Fruit fly (Drosophila melanogaster) whole organism, embryonic: ENCODE results near the gene CG7011.
A peak's percentile ranks its signal among the peaks of the same experiment; 100 is the strongest.

Experiments
- ATbp ChIP-seq: fragments of 200-800 bp; sonication (Bioruptor generic); optimal IDR thresholded peaks from 2 replicates; lab custom pipeline; 2017; ENCODE audit warnings: missing biosample characterization, mild to moderate bottlenecking, missing genetic modification characterization, missing genetic modification reagents
- Abd-B ChIP-seq: fragments of 200-800 bp; sonication (Bioruptor generic); optimal IDR thresholded peaks from 2 replicates; lab custom pipeline; 2018; ENCODE audit warnings: missing biosample characterization, mild to moderate bottlenecking, missing genetic modification characterization, moderate library complexity
- BEAF-32 ChIP-seq: fragments of 200-800 bp; sonication (Bioruptor generic); optimal IDR thresholded peaks from 3 replicates; lab custom pipeline; 2017; ENCODE audit warnings: missing biosample characterization, missing genetic modification characterization, mild to moderate bottlenecking, moderate library complexity, missing genetic modification reagents
- CG10321 ChIP-seq: fragments of 200-800 bp; sonication (Bioruptor generic); IDR thresholded peaks from 2 replicates; pipeline ENCODE4 v1.3.6; 2022; ENCODE audit warnings: missing biosample characterization, missing genetic modification characterization
- CG10565 ChIP-seq: fragments of 200-800 bp; sonication (Bioruptor generic); optimal IDR thresholded peaks from 3 replicates; lab custom pipeline; 2016; ENCODE audit warnings: missing biosample characterization, mild to moderate bottlenecking, missing genetic modification characterization
- CG10959 ChIP-seq: fragments of 200-800 bp; sonication (Bioruptor generic); IDR thresholded peaks from 2 replicates; pipeline ENCODE4 v1.3.6; 2022; ENCODE audit warnings: missing biosample characterization, missing genetic modification characterization
- CG12744 ChIP-seq: fragments of 200-800 bp; sonication (Bioruptor generic); optimal IDR thresholded peaks from 2 replicates; lab custom pipeline; 2016; ENCODE audit warnings: missing biosample characterization, missing genetic modification characterization
- CG13424 ChIP-seq: fragments of 200-800 bp; sonication (Bioruptor generic); optimal IDR thresholded peaks from 2 replicates; lab custom pipeline; 2019; ENCODE audit warnings: missing biosample characterization, mild to moderate bottlenecking, missing genetic modification characterization, moderate library complexity
- CG14860 ChIP-seq: fragments of 200-800 bp; sonication (Bioruptor generic); IDR thresholded peaks from 3 replicates; pipeline ENCODE4 v1.3.6; 2022; ENCODE audit warnings: missing biosample characterization, missing genetic modification characterization; ENCODE audit not compliant: partially characterized antibody
- CG16813 ChIP-seq: fragments of 200-800 bp; sonication (Bioruptor generic); IDR thresholded peaks from 3 replicates; pipeline ENCODE4 v1.3.6; 2022; ENCODE audit warnings: missing biosample characterization, missing genetic modification characterization; ENCODE audit not compliant: partially characterized antibody
- CG17328 ChIP-seq: fragments of 200-800 bp; sonication (Bioruptor generic); IDR thresholded peaks from 2 replicates; pipeline ENCODE4 v1.3.6; 2022; ENCODE audit warnings: missing biosample characterization, missing genetic modification characterization
- CG17612 ChIP-seq: fragments of 200-800 bp; sonication (Bioruptor generic); IDR thresholded peaks from 2 replicates; pipeline ENCODE4 v1.3.6; 2022; ENCODE audit warnings: missing biosample characterization, missing genetic modification characterization
- CG2712 ChIP-seq: fragments of 200-800 bp; optimal IDR thresholded peaks from 3 replicates; lab custom pipeline; 2019; ENCODE audit warnings: missing biosample characterization, mild to moderate bottlenecking, missing genetic modification characterization, moderate library complexity
- CG2875 ChIP-seq: fragments of 200-800 bp; sonication (Bioruptor generic); optimal IDR thresholded peaks from 2 replicates; lab custom pipeline; 2017; ENCODE audit warnings: missing biosample characterization, mild to moderate bottlenecking, missing genetic modification characterization, missing genetic modification reagents
- CG30403 ChIP-seq: fragments of 200-800 bp; sonication (Bioruptor generic); optimal IDR thresholded peaks from 3 replicates; lab custom pipeline; 2016; ENCODE audit warnings: missing biosample characterization, missing genetic modification characterization
- CG3407 ChIP-seq: fragments of 200-800 bp; sonication (Bioruptor generic); optimal IDR thresholded peaks from 2 replicates; lab custom pipeline; 2018; ENCODE audit warnings: missing biosample characterization, mild to moderate bottlenecking, missing genetic modification characterization
- CG4820 ChIP-seq: fragments of 200-800 bp; sonication (Bioruptor generic); optimal IDR thresholded peaks from 3 replicates; lab custom pipeline; 2016; ENCODE audit warnings: missing biosample characterization, missing genetic modification characterization
- CG6175 ChIP-seq: fragments of 200-800 bp; sonication (Bioruptor generic); IDR thresholded peaks from 3 replicates; pipeline ENCODE4 v1.3.6; 2022; ENCODE audit warnings: missing biosample characterization, missing genetic modification characterization
- CG6254 ChIP-seq: fragments of 200-800 bp; sonication (Bioruptor generic); optimal IDR thresholded peaks from 3 replicates; lab custom pipeline; 2017; ENCODE audit warnings: mild to moderate bottlenecking, missing biosample characterization, missing genetic modification reagents, missing genetic modification characterization
- CG8281 ChIP-seq: fragments of 200-800 bp; sonication (Bioruptor generic); optimal IDR thresholded peaks from 2 replicates; lab custom pipeline; 2018; ENCODE audit warnings: missing biosample characterization, mild to moderate bottlenecking, missing genetic modification characterization, moderate library complexity
- Ets65A ChIP-seq: fragments of 200-800 bp; sonication (Bioruptor generic); peaks from one replicate; lab custom pipeline; 2016; ENCODE audit warnings: missing biosample characterization, missing genetic modification characterization
- H2.0 ChIP-seq: fragments of 200-800 bp; sonication (Bioruptor generic); IDR thresholded peaks from 2 replicates; pipeline ENCODE4 v1.3.6; 2022; ENCODE audit warnings: missing biosample characterization, missing genetic modification characterization
- HLH4C ChIP-seq: fragments of 200-800 bp; sonication (Bioruptor generic); IDR thresholded peaks from 3 replicates; pipeline ENCODE4 v1.3.6; 2022; ENCODE audit warnings: missing biosample characterization, missing genetic modification characterization; ENCODE audit not compliant: partially characterized antibody
- Hand ChIP-seq: fragments of 200-800 bp; sonication (Bioruptor generic); optimal IDR thresholded peaks from 2 replicates; lab custom pipeline; 2017; ENCODE audit warnings: mild to moderate bottlenecking, missing biosample characterization, missing genetic modification reagents, missing genetic modification characterization
- Hey ChIP-seq: fragments of 200-800 bp; sonication (Bioruptor generic); optimal IDR thresholded peaks from 3 replicates; lab custom pipeline; 2018; ENCODE audit warnings: missing biosample characterization, mild to moderate bottlenecking, missing genetic modification characterization
- Hmx ChIP-seq: fragments of 200-800 bp; sonication (Bioruptor generic); optimal IDR thresholded peaks from 2 replicates; lab custom pipeline; 2016; ENCODE audit warnings: missing biosample characterization, missing genetic modification characterization
- Lhr ChIP-seq: fragments of 200-800 bp; sonication (Bioruptor generic); optimal IDR thresholded peaks from 3 replicates; lab custom pipeline; 2017; ENCODE audit warnings: mild to moderate bottlenecking, missing biosample characterization, missing genetic modification reagents, missing genetic modification characterization
- Mrtf ChIP-seq: fragments of 200-800 bp; sonication (Bioruptor generic); IDR thresholded peaks from 3 replicates; pipeline ENCODE4 v1.3.6; 2022; ENCODE audit warnings: missing biosample characterization, missing genetic modification characterization
- Pdp1 ChIP-seq, 2 experiments: fragments of 200-800 bp; sonication (Bioruptor generic); optimal IDR thresholded peaks; 3 replicates each; lab custom pipeline; 2016; ENCODE audit warnings: missing biosample characterization in 2 of 2, missing genetic modification characterization in 2 of 2, mild to moderate bottlenecking in 1 of 2, moderate library complexity in 1 of 2
- ci ChIP-seq: fragments of 200-800 bp; sonication (Bioruptor generic); IDR thresholded peaks from 3 replicates; pipeline ENCODE4 v1.3.6; 2022; ENCODE audit warnings: missing biosample characterization, missing genetic modification characterization
- crc ChIP-seq: fragments of 200-800 bp; sonication (Bioruptor generic); optimal IDR thresholded peaks from 2 replicates; lab custom pipeline; 2016; ENCODE audit warnings: missing biosample characterization, missing genetic modification characterization
- crol ChIP-seq: fragments of 200-800 bp; sonication (Bioruptor generic); IDR thresholded peaks from 2 replicates; pipeline ENCODE4 v1.3.6; 2022; ENCODE audit warnings: missing biosample characterization, missing genetic modification characterization
- danr ChIP-seq: fragments of 200-800 bp; sonication (Bioruptor generic); IDR thresholded peaks from 2 replicates; pipeline ENCODE4 v1.3.6; 2022; ENCODE audit warnings: missing biosample characterization, missing genetic modification characterization
- dmrt11E ChIP-seq: fragments of 200-800 bp; sonication (Bioruptor generic); optimal IDR thresholded peaks from 3 replicates; lab custom pipeline; 2018; ENCODE audit warnings: missing biosample characterization, mild to moderate bottlenecking, missing genetic modification characterization, moderate library complexity
- gem ChIP-seq: fragments of 200-800 bp; sonication (Bioruptor generic); optimal IDR thresholded peaks from 2 replicates; lab custom pipeline; 2019; ENCODE audit warnings: missing biosample characterization, mild to moderate bottlenecking, missing genetic modification characterization, moderate library complexity
- gfzf ChIP-seq: fragments of 200-800 bp; sonication (Bioruptor generic); optimal IDR thresholded peaks from 2 replicates; lab custom pipeline; 2016; ENCODE audit warnings: missing biosample characterization, mild to moderate bottlenecking, missing genetic modification characterization, moderate library complexity
- insv ChIP-seq, 2 experiments: fragments of 200-800 bp; sonication (Bioruptor generic); optimal IDR thresholded peaks; 3 replicates each; lab custom pipeline; 2016 to 2018; ENCODE audit warnings: missing biosample characterization in 2 of 2, missing genetic modification characterization in 2 of 2
- nau ChIP-seq: fragments of 200-800 bp; sonication (Bioruptor generic); optimal IDR thresholded peaks from 3 replicates; lab custom pipeline; 2017; ENCODE audit warnings: missing biosample characterization, mild to moderate bottlenecking, missing genetic modification characterization, missing genetic modification reagents
- nerfin-2 ChIP-seq: fragments of 200-800 bp; sonication (Bioruptor generic); IDR thresholded peaks from 2 replicates; pipeline ENCODE4 v1.3.6; 2022; ENCODE audit warnings: missing biosample characterization, missing genetic modification characterization; ENCODE audit not compliant: partially characterized antibody
- odd ChIP-seq: fragments of 200-800 bp; sonication (Bioruptor generic); optimal IDR thresholded peaks from 2 replicates; lab custom pipeline; 2017; ENCODE audit warnings: missing biosample characterization, mild to moderate bottlenecking, missing genetic modification characterization
- repo ChIP-seq: fragments of 200-800 bp; sonication (Bioruptor generic); optimal IDR thresholded peaks from 2 replicates; lab custom pipeline; 2016; ENCODE audit warnings: missing biosample characterization, missing genetic modification characterization
- schlank ChIP-seq: fragments of 200-800 bp; sonication (Bioruptor generic); optimal IDR thresholded peaks from 2 replicates; lab custom pipeline; 2018; ENCODE audit warnings: missing biosample characterization, mild to moderate bottlenecking, missing genetic modification characterization
- sens ChIP-seq: fragments of 200-800 bp; sonication (Bioruptor generic); peaks from one replicate; lab custom pipeline; 2016; ENCODE audit warnings: missing biosample characterization, missing genetic modification characterization
- tin ChIP-seq: fragments of 200-800 bp; sonication (Bioruptor generic); optimal IDR thresholded peaks from 3 replicates; lab custom pipeline; 2016; ENCODE audit warnings: missing biosample characterization, missing genetic modification characterization
- tna ChIP-seq: fragments of 200-800 bp; sonication (Bioruptor generic); IDR thresholded peaks from 2 replicates; pipeline ENCODE4 v1.3.6; 2022; ENCODE audit warnings: missing biosample characterization, missing genetic modification characterization; ENCODE audit not compliant: partially characterized antibody
- tup ChIP-seq: fragments of 200-800 bp; sonication (Bioruptor generic); optimal IDR thresholded peaks from 2 replicates; lab custom pipeline; 2016; ENCODE audit warnings: missing biosample characterization, mild to moderate bottlenecking, missing genetic modification characterization, moderate library complexity
- zen2 ChIP-seq: fragments of 200-800 bp; sonication (Bioruptor generic); IDR thresholded peaks from 3 replicates; pipeline ENCODE4 v1.3.6; 2022; ENCODE audit warnings: missing biosample characterization, missing genetic modification characterization; ENCODE audit not compliant: partially characterized antibody

Gene CG7011

DNA sequence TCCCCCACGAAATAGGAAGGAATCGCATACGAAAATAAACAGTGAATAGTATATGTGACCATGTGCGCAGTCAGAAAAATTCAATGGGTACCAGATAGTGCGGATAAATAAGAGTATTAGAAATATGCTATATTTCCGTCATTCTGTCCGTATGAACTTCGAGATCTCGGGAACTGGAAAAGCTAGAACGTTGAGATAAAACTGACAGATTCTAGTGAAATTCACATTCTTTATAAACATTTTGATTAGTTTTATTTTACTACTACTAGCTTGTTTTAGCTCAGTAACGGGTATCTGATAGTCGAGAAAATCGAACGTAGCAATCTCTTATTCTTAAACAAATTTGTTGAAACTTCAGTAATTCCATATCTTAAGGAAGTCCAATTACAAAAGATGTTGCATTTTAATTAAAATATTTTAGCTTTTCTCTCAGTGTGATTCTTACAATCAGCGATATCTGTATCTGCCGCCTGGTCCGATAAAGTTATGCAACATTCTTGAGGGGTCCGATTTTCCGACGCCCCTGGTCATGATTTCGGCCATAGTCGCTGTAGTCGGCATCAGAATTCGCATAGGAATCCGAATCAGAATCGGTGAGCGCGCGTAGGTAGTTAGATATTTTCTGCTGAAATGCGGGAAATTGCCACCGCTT lies 9.1 kb upstream of the CG7011 start:
- TF ChIP-seq Hand (GFP tag; lab: Kevin White, UChicago) (no peak), CG14860 (peak; percentile 44; the same call in 1 of the 3 replicates), CG16813 (peak; percentile 61), CG12744 (GFP tag; lab: Kevin White, UChicago) (no peak), Pdp1 (GFP tag; optimal IDR thresholded peaks at IDR 0.05; lab: Kevin White, UChicago) (peak in 1 of 2 experiments; percentile 56), CG10959 (GFP tag; lab: Robert Waterston, UW) (peak; percentile 10; the same call in 1 of the 2 replicates), crol (GFP tag; lab: Robert Waterston, UW) (no peak), gfzf (GFP tag; lab: Kevin White, UChicago) (no peak), CG2712 (tag; lab: Kevin White, UChicago) (peak; percentile 7), sens (GFP tag; lab: Kevin White, UChicago) (peak; percentile 71), CG10321 (GFP tag; lab: Robert Waterston, UW) (no peak), gem (peak; percentile 11), HLH4C (peak; percentile 69; the same call in 2 of the 3 replicates), CG30403 (GFP tag; lab: Kevin White, UChicago) (no peak), CG17612 (GFP tag; lab: Robert Waterston, UW) (no peak), nerfin-2 (GFP tag; lab: Robert Waterston, UW) (peak; percentile 38), Ets65A (GFP tag; lab: Kevin White, UChicago) (peak; percentile 73), Abd-B (GFP tag; lab: Kevin White, UChicago) (no peak), CG6254 (GFP tag; lab: Kevin White, UChicago) (no peak), insv (GFP tag; optimal IDR thresholded peaks at IDR 0.05; lab: Kevin White, UChicago) (peak in 1 of 2 experiments; percentile 43), CG8281 (tag; lab: Kevin White, UChicago) (no peak), schlank (tag; lab: Kevin White, UChicago) (no peak), ci (GFP tag; lab: Robert Waterston, UW) (0 out of 3 replicates have a peak, but pooled peaks have one; percentile 31)

DNA sequence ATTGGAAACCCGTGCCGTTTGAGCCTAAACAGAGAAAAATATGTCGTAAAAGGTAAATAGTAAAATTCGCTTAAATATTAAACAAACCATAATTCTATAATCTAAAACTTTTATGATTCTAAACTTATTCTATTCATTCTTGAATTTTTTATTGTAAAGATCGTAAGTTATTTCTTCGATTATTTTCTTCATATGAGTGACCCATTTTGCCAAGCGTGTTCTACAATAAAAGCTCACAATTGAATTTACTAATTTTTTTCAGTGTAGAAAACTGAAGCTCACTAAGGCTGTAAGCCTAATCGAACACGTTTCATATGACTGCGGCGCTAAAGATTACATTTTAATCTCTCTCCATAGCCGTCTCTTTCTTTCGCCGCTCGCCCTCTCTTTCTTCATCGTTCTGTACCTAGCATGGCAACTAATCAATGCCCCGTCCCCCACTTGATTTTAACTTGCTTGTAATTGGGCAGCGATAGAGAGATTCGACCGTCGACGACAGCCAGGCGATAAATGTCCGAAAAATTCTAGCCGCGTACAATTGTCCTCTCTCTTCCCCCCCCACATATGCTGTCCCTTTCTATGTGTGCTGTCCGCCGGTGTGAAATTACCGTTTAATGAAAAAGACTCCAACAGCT lies 8.5 kb upstream of the CG7011 start:
- TF ChIP-seq zen2 (GFP tag; lab: Robert Waterston, UW), result no peak
- no peak for TF ChIP-seq CG13424 (tag; lab: Kevin White, UChicago)
- TF ChIP-seq BEAF-32 (GFP tag; lab: Kevin White, UChicago), result no peak
- TF ChIP-seq Hey (tag; lab: Kevin White, UChicago), result no peak
- TF ChIP-seq danr (GFP tag; lab: Robert Waterston, UW), result no peak
- no peak for TF ChIP-seq H2.0 (GFP tag; lab: Robert Waterston, UW)
- no peak for TF ChIP-seq odd (GFP tag; lab: Kevin White, UChicago)
- no peak for TF ChIP-seq CG2875 (GFP tag; lab: Kevin White, UChicago)
- no peak for TF ChIP-seq CG10565 (GFP tag; lab: Kevin White, UChicago)
- TF ChIP-seq Mrtf (GFP tag; lab: Robert Waterston, UW), result no peak
- TF ChIP-seq Hmx, result no peak
- peak; percentile 6 for TF ChIP-seq repo
- peak; percentile 36 for TF ChIP-seq ATbp (GFP tag; lab: Kevin White, UChicago)
- TF ChIP-seq tin (GFP tag; lab: Kevin White, UChicago), result peak; percentile 1
- TF ChIP-seq CG17328 (GFP tag; lab: Robert Waterston, UW), result no peak
- no peak for TF ChIP-seq crc (GFP tag; lab: Kevin White, UChicago)
- no peak for TF ChIP-seq Lhr (GFP tag; lab: Kevin White, UChicago)
- peak; percentile 15 for TF ChIP-seq CG4820 (GFP tag; lab: Kevin White, UChicago)
- TF ChIP-seq tna (GFP tag; lab: Robert Waterston, UW), result no peak
- peak; percentile 54 for TF ChIP-seq gem
- TF ChIP-seq CG3407 (GFP tag; lab: Kevin White, UChicago), result no peak
- no peak for TF ChIP-seq nau (GFP tag; lab: Kevin White, UChicago)
- TF ChIP-seq CG6175 (GFP tag; lab: Robert Waterston, UW), result peak; percentile 55; the same call in 1 of the 3 replicates
- peak; percentile 29 for TF ChIP-seq dmrt11E (tag; lab: Kevin White, UChicago)
- peak; percentile 46 for TF ChIP-seq CG6254 (GFP tag; lab: Kevin White, UChicago)
- no peak for TF ChIP-seq tup
